Fruit fly (Drosophila melanogaster): Measurements from ENCODE around the gene yellow-c.

Gene yellow-c

DNA sequence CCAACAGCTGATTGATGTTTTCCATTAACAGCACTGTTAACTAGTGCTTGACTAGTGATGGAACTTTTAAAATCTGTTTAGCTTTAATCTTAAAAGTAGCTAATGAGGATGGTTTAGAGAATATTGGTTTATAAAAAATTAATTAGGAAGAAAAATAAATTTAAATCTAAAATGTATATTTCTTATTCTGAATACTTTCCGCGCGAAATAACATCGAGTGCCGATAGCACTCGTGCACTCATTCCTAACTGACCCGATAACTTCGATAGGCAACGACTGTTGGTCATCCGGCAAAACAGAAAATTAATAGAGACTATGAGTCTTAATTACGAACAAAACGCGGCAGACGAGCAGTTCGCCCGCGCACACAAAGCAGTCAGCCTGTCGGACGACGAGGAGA is 25.5 kb upstream of the yellow-c start, which contains the start of the genes THG and Rnmt:
Gene THG, minus strand, starts transcription at position 22 of the 400 bp plus-strand sequence.
Gene Rnmt, plus strand, starts transcription at position 237 of the 400 bp plus-strand sequence.
- peak; percentile 73 for TF ChIP-seq sim (GFP tag; IDR thresholded peaks at IDR 0.05)
- TF ChIP-seq CG18619 (GFP tag; optimal IDR thresholded peaks at IDR 0.05), result peak; percentile 69
- TF ChIP-seq ato (GFP tag; IDR thresholded peaks at IDR 0.05; ENCODE audit: partially characterized antibody), result peak; percentile 41; the same call in 1 of the 2 replicates
- no peak for TF ChIP-seq CTCF (GFP tag; optimal IDR thresholded peaks at IDR 0.05)
- TF ChIP-seq Kr (GFP tag; optimal IDR thresholded peaks at IDR 0.05), result no peak
- TF ChIP-seq z (GFP tag; IDR thresholded peaks at IDR 0.05), result peak; percentile 67; the same call in 2 of the 3 replicates
- TF ChIP-seq CG8290 (GFP tag; optimal IDR thresholded peaks at IDR 0.05), result peak; percentile 77
- TF ChIP-seq CG8290 (tag; optimal IDR thresholded peaks at IDR 0.05), result peak; percentile 6 to 58
- peak; percentile 55 for TF ChIP-seq nerfin-1 (tag; optimal IDR thresholded peaks at IDR 0.05)
- peak; percentile 33 for TF ChIP-seq en (GFP tag; optimal IDR thresholded peaks at IDR 0.05)
- peak; percentile 56; the same call in 1 of the 3 replicates for TF ChIP-seq CG2199 (GFP tag; IDR thresholded peaks at IDR 0.05)
- peak; percentile 13 for TF ChIP-seq disco-r (GFP tag; optimal IDR thresholded peaks at IDR 0.05)
- TF ChIP-seq Lpt (GFP tag; optimal IDR thresholded peaks at IDR 0.05), result no peak
- peak; percentile 77 for TF ChIP-seq otp (GFP tag; IDR thresholded peaks at IDR 0.05)
- peak; percentile 90 for TF ChIP-seq zfh1 (GFP tag; IDR thresholded peaks at IDR 0.05)
- peak; percentile 72 for TF ChIP-seq Meics (GFP tag; optimal IDR thresholded peaks at IDR 0.05)
- peak; percentile 71 for TF ChIP-seq vfl (GFP tag; optimal IDR thresholded peaks at IDR 0.05)
- TF ChIP-seq CG17802 (tag; optimal IDR thresholded peaks at IDR 0.05), result peak; percentile 45
- peak; percentile 81 for TF ChIP-seq bbx (GFP tag; IDR thresholded peaks at IDR 0.05; ENCODE audit: partially characterized antibody)
- TF ChIP-seq CG3163 (GFP tag; optimal IDR thresholded peaks at IDR 0.05), result peak; percentile 16
- peak; percentile 66 for TF ChIP-seq ssp (GFP tag; IDR thresholded peaks at IDR 0.05)
- peak; percentile 93 for TF ChIP-seq unc-4 (GFP tag; IDR thresholded peaks at IDR 0.05; ENCODE audit: partially characterized antibody)
- peak; percentile 79 for TF ChIP-seq twi (tag; optimal IDR thresholded peaks at IDR 0.05)
- TF ChIP-seq phol (tag; optimal IDR thresholded peaks at IDR 0.05), result peak; percentile 84
- peak; percentile 87 for TF ChIP-seq CG12659 (GFP tag; optimal IDR thresholded peaks at IDR 0.05)
- peak; percentile 50; the same call in 1 of the 2 replicates for TF ChIP-seq aop (GFP tag; IDR thresholded peaks at IDR 0.05)
- no peak for TF ChIP-seq sqz (GFP tag; optimal IDR thresholded peaks at IDR 0.05)
- peak; percentile 86 for TF ChIP-seq tin (GFP tag; optimal IDR thresholded peaks at IDR 0.05)
- TF ChIP-seq ewg (GFP tag; optimal IDR thresholded peaks at IDR 0.05), result peak; percentile 55
- peak; percentile 85 for TF ChIP-seq HLH4C (GFP tag; IDR thresholded peaks at IDR 0.05; ENCODE audit: partially characterized antibody)
- TF ChIP-seq CHES-1-like (GFP tag; optimal IDR thresholded peaks at IDR 0.05), result peak; percentile 59
- TF ChIP-seq ham (GFP tag; IDR thresholded peaks at IDR 0.05), result peak; percentile 46; the same call in 1 of the 2 replicates
- peak; percentile 83 for TF ChIP-seq sug (tag; optimal IDR thresholded peaks at IDR 0.05)
- peak; percentile 68 for TF ChIP-seq Bteb2 (GFP tag; optimal IDR thresholded peaks at IDR 0.05)
- TF ChIP-seq hkb (optimal IDR thresholded peaks at IDR 0.05), result no peak
- TF ChIP-seq hkb (GFP tag; IDR thresholded peaks at IDR 0.05), result peak; percentile 69
- TF ChIP-seq Oaz (GFP tag; IDR thresholded peaks at IDR 0.05), result peak; percentile 57
- peak; percentile 66 for TF ChIP-seq HLH54F (GFP tag; optimal IDR thresholded peaks at IDR 0.05)
- TF ChIP-seq ERR (GFP tag; optimal IDR thresholded peaks at IDR 0.05), result peak; percentile 31
- TF ChIP-seq Ets97D (GFP tag; optimal IDR thresholded peaks at IDR 0.05), result peak; percentile 71
- TF ChIP-seq lmd (GFP tag; IDR thresholded peaks at IDR 0.05), result peak; percentile 85
- TF ChIP-seq NFAT (GFP tag; IDR thresholded peaks at IDR 0.05), result peak; percentile 84
- TF ChIP-seq pzg (GFP tag; optimal IDR thresholded peaks at IDR 0.05), result peak; percentile 54
- peak; percentile 89 for TF ChIP-seq sob (GFP tag; IDR thresholded peaks at IDR 0.05)
- peak; percentile 30 for TF ChIP-seq CG8089 (GFP tag; optimal IDR thresholded peaks at IDR 0.05)
- peak; percentile 84 for TF ChIP-seq CG8924 (tag; optimal IDR thresholded peaks at IDR 0.05)
- peak; percentile 83 for TF ChIP-seq NfI (GFP tag; optimal IDR thresholded peaks at IDR 0.05)
- peak; percentile 77 for TF ChIP-seq inv (GFP tag; IDR thresholded peaks at IDR 0.05; ENCODE audit: partially characterized antibody)
- TF ChIP-seq CG11085 (GFP tag; IDR thresholded peaks at IDR 0.05), result peak; percentile 79
- TF ChIP-seq Nf-YC (tag; optimal IDR thresholded peaks at IDR 0.05), result peak; percentile 75
- peak; percentile 73 for TF ChIP-seq CG4617 (GFP tag; optimal IDR thresholded peaks at IDR 0.05; ENCODE audit: borderline replicate concordance)
- TF ChIP-seq bigmax (GFP tag; optimal IDR thresholded peaks at IDR 0.05), result no peak

All from whole organism, embryonic.